Fruit fly (Drosophila melanogaster) whole organism, embryonic: ENCODE measurements around the gene CG13032.

ENCODE experiments used
- BEAF-32 ChIP-seq: fragments of 200-800 bp; sonication (Bioruptor generic); optimal IDR thresholded peaks from 3 replicates; lab custom pipeline; 2017; ENCODE audit warnings: missing biosample characterization, missing genetic modification characterization, mild to moderate bottlenecking, moderate library complexity, missing genetic modification reagents
- CG10366 ChIP-seq: fragments of 200-800 bp; sonication (Bioruptor generic); IDR thresholded peaks from 2 replicates; pipeline ENCODE4 v1.3.6; 2022; ENCODE audit warnings: missing biosample characterization, missing genetic modification characterization
- CG11093 ChIP-seq: fragments of 200-800 bp; sonication (Bioruptor generic); IDR thresholded peaks from 3 replicates; pipeline ENCODE4 v1.3.6; 2022; ENCODE audit warnings: missing biosample characterization, missing genetic modification characterization
- CG12071 ChIP-seq: fragments of 200-800 bp; sonication (Bioruptor generic); optimal IDR thresholded peaks from 3 replicates; lab custom pipeline; 2018; ENCODE audit warnings: missing biosample characterization, mild to moderate bottlenecking, missing genetic modification characterization
- CG12104 ChIP-seq: fragments of 200-800 bp; sonication (Bioruptor generic); optimal IDR thresholded peaks from 3 replicates; lab custom pipeline; 2016; ENCODE audit warnings: missing biosample characterization, missing genetic modification characterization
- CG14710 ChIP-seq: fragments of 200-800 bp; sonication (Bioruptor generic); optimal IDR thresholded peaks from 3 replicates; lab custom pipeline; 2019; ENCODE audit warnings: missing biosample characterization, mild to moderate bottlenecking, missing genetic modification characterization, moderate library complexity
- CG14860 ChIP-seq: fragments of 200-800 bp; sonication (Bioruptor generic); IDR thresholded peaks from 3 replicates; pipeline ENCODE4 v1.3.6; 2022; ENCODE audit warnings: missing biosample characterization, missing genetic modification characterization; ENCODE audit not compliant: partially characterized antibody
- CG1529 ChIP-seq: fragments of 200-800 bp; sonication (Bioruptor generic); optimal IDR thresholded peaks from 3 replicates; lab custom pipeline; 2018; ENCODE audit warnings: missing biosample characterization, missing genetic modification characterization
- CG16815 ChIP-seq: fragments of 200-800 bp; sonication (Bioruptor generic); optimal IDR thresholded peaks from 3 replicates; lab custom pipeline; 2017; ENCODE audit warnings: missing biosample characterization, mild to moderate bottlenecking, missing genetic modification characterization
- CG17385 ChIP-seq: fragments of 200-800 bp; sonication (Bioruptor generic); optimal IDR thresholded peaks from 3 replicates; lab custom pipeline; 2018; ENCODE audit warnings: missing biosample characterization, mild to moderate bottlenecking, missing genetic modification characterization
- CG17829 ChIP-seq: fragments of 200-800 bp; optimal IDR thresholded peaks from 2 replicates; lab custom pipeline; 2019; ENCODE audit warnings: missing biosample characterization, mild to moderate bottlenecking, missing genetic modification characterization, moderate library complexity
- CG18619 ChIP-seq: fragments of 200-800 bp; sonication (Bioruptor generic); optimal IDR thresholded peaks from 3 replicates; lab custom pipeline; 2017; ENCODE audit warnings: missing biosample characterization, mild to moderate bottlenecking, missing genetic modification characterization
- CG2678 ChIP-seq: fragments of 200-800 bp; sonication (Bioruptor generic); optimal IDR thresholded peaks from 3 replicates; lab custom pipeline; 2019; ENCODE audit warnings: missing biosample characterization, mild to moderate bottlenecking, missing genetic modification characterization, moderate library complexity
- CG31441 ChIP-seq: fragments of 200-800 bp; sonication (Bioruptor generic); IDR thresholded peaks from 2 replicates; pipeline ENCODE4 v1.3.6; 2022; ENCODE audit warnings: missing biosample characterization, missing genetic modification characterization
- CG34376 ChIP-seq: fragments of 200-800 bp; sonication (Bioruptor generic); optimal IDR thresholded peaks from 2 replicates; lab custom pipeline; 2018; ENCODE audit warnings: missing biosample characterization, mild to moderate bottlenecking, missing genetic modification characterization
- CG3838 ChIP-seq: fragments of 200-800 bp; sonication (Bioruptor generic); optimal IDR thresholded peaks from 3 replicates; lab custom pipeline; 2016; ENCODE audit warnings: missing biosample characterization, missing genetic modification characterization
- CG7556 ChIP-seq: fragments of 200-800 bp; sonication (Bioruptor generic); optimal IDR thresholded peaks from 2 replicates; lab custom pipeline; 2017; ENCODE audit warnings: missing biosample characterization, mild to moderate bottlenecking, missing genetic modification characterization
- CG8388 ChIP-seq: fragments of 200-800 bp; sonication (Bioruptor generic); optimal IDR thresholded peaks from 2 replicates; lab custom pipeline; 2019; ENCODE audit warnings: missing biosample characterization, mild to moderate bottlenecking, missing genetic modification characterization, moderate library complexity
- CG9727 ChIP-seq: fragments of 200-800 bp; sonication (Bioruptor generic); optimal IDR thresholded peaks from 3 replicates; lab custom pipeline; 2017; ENCODE audit warnings: missing biosample characterization, mild to moderate bottlenecking, missing genetic modification characterization
- Dll ChIP-seq: fragments of 200-800 bp; sonication (Bioruptor generic); IDR thresholded peaks from 4 replicates; pipeline ENCODE4 v1.3.6; 2022; ENCODE audit warnings: missing biosample characterization, missing genetic modification characterization; ENCODE audit not compliant: partially characterized antibody
- E2f2 ChIP-seq: fragments of 200-800 bp; sonication (Bioruptor generic); IDR thresholded peaks from 2 replicates; pipeline ENCODE4 v1.3.6; 2022; ENCODE audit warnings: missing biosample characterization, missing genetic modification characterization
- Eip74EF ChIP-seq, 2 experiments: fragments of 200-800 bp in 1 of 2; fragments of >200 bp in 1 of 2; sonication (Bioruptor generic) in 1 of 2; optimal IDR thresholded peaks; 2 replicates each; lab custom pipeline; 2017 to 2019; ENCODE audit warnings: missing biosample characterization in 2 of 2, missing genetic modification characterization in 2 of 2, mild to moderate bottlenecking in 1 of 2, moderate library complexity in 1 of 2
- Hmr ChIP-seq: fragments of 200-800 bp; sonication (Bioruptor generic); optimal IDR thresholded peaks from 3 replicates; lab custom pipeline; 2017; ENCODE audit warnings: mild to moderate bottlenecking, missing biosample characterization, missing genetic modification reagents, missing genetic modification characterization
- Oaz ChIP-seq: fragments of 200-800 bp; sonication (Bioruptor generic); IDR thresholded peaks from 2 replicates; pipeline ENCODE4 v1.3.6; 2022; ENCODE audit warnings: missing biosample characterization, missing genetic modification characterization
- Oli ChIP-seq: fragments of 200-800 bp; sonication (Bioruptor generic); optimal IDR thresholded peaks from 2 replicates; lab custom pipeline; 2018; ENCODE audit warnings: missing biosample characterization, mild to moderate bottlenecking, missing genetic modification characterization, moderate library complexity
- Opbp ChIP-seq: fragments of 200-800 bp; sonication (Bioruptor generic); IDR thresholded peaks from 3 replicates; pipeline ENCODE4 v1.3.6; 2022; ENCODE audit warnings: missing biosample characterization, missing genetic modification characterization; ENCODE audit not compliant: partially characterized antibody
- Optix ChIP-seq: fragments of 200-800 bp; sonication (Bioruptor generic); IDR thresholded peaks from 3 replicates; pipeline ENCODE4 v1.3.6; 2022; ENCODE audit warnings: missing biosample characterization, missing genetic modification characterization
- Scr ChIP-seq: fragments of 200-800 bp; sonication (Bioruptor generic); IDR thresholded peaks from 2 replicates; pipeline ENCODE4 v1.3.6; 2022; ENCODE audit warnings: missing biosample characterization, missing genetic modification characterization; ENCODE audit not compliant: partially characterized antibody
- Sox100B ChIP-seq: fragments of 200-800 bp; sonication (Bioruptor generic); optimal IDR thresholded peaks from 3 replicates; lab custom pipeline; 2018; ENCODE audit warnings: missing biosample characterization, mild to moderate bottlenecking, missing genetic modification characterization
- Ssrp ChIP-seq: fragments of 200-800 bp; sonication (Bioruptor generic); optimal IDR thresholded peaks from 2 replicates; lab custom pipeline; 2018; ENCODE audit warnings: missing biosample characterization, mild to moderate bottlenecking, missing genetic modification characterization, moderate library complexity
- ac ChIP-seq: fragments of 200-800 bp; sonication (Bioruptor generic); optimal IDR thresholded peaks from 3 replicates; lab custom pipeline; 2017; ENCODE audit warnings: missing biosample characterization, mild to moderate bottlenecking, missing genetic modification characterization
- ap ChIP-seq: fragments of 200-800 bp; sonication (Bioruptor generic); IDR thresholded peaks from 2 replicates; pipeline ENCODE4 v1.3.6; 2022; ENCODE audit warnings: missing biosample characterization, missing genetic modification characterization
- bbx ChIP-seq: fragments of 200-800 bp; sonication (Bioruptor generic); IDR thresholded peaks from 2 replicates; pipeline ENCODE4 v1.3.6; 2022; ENCODE audit warnings: missing biosample characterization, missing genetic modification characterization; ENCODE audit not compliant: partially characterized antibody
- cg ChIP-seq: fragments of 200-800 bp; sonication (Bioruptor generic); optimal IDR thresholded peaks from 3 replicates; lab custom pipeline; 2019; ENCODE audit warnings: missing biosample characterization, mild to moderate bottlenecking, missing genetic modification characterization, moderate library complexity
- chn ChIP-seq: fragments of 200-800 bp; sonication (Bioruptor generic); optimal IDR thresholded peaks from 2 replicates; lab custom pipeline; 2016; ENCODE audit warnings: missing biosample characterization, missing genetic modification characterization
- esg ChIP-seq: fragments of 200-800 bp; sonication (Bioruptor generic); conservative IDR thresholded peaks from 2 replicates; pipeline ENCODE4 v1.3.6; 2022; ENCODE audit warnings: missing biosample characterization, missing genetic modification characterization
- gcm ChIP-seq: fragments of 200-800 bp; sonication (Bioruptor generic); optimal IDR thresholded peaks from 2 replicates; lab custom pipeline; 2019; ENCODE audit warnings: missing biosample characterization, mild to moderate bottlenecking, missing genetic modification characterization, moderate library complexity
- gem ChIP-seq: fragments of 200-800 bp; sonication (Bioruptor generic); optimal IDR thresholded peaks from 2 replicates; lab custom pipeline; 2019; ENCODE audit warnings: missing biosample characterization, mild to moderate bottlenecking, missing genetic modification characterization, moderate library complexity
- gsb-n ChIP-seq: fragments of 200-800 bp; sonication (Bioruptor generic); optimal IDR thresholded peaks from 3 replicates; lab custom pipeline; 2018; ENCODE audit warnings: missing biosample characterization, mild to moderate bottlenecking, missing genetic modification characterization
- her ChIP-seq: fragments of 200-800 bp; sonication (Bioruptor generic); optimal IDR thresholded peaks from 2 replicates; lab custom pipeline; 2016; ENCODE audit warnings: missing biosample characterization, missing genetic modification characterization
- nmo ChIP-seq: fragments of 200-800 bp; sonication (Bioruptor generic); optimal IDR thresholded peaks from 2 replicates; lab custom pipeline; 2018; ENCODE audit warnings: missing biosample characterization, mild to moderate bottlenecking, missing genetic modification characterization, moderate library complexity
- phol ChIP-seq: fragments of 200-800 bp; sonication (Bioruptor generic); optimal IDR thresholded peaks from 3 replicates; lab custom pipeline; 2018; ENCODE audit warnings: missing biosample characterization, mild to moderate bottlenecking, missing genetic modification characterization, moderate library complexity
- pnt ChIP-seq: fragments of 200-800 bp; sonication (Bioruptor generic); optimal IDR thresholded peaks from 3 replicates; lab custom pipeline; 2016; ENCODE audit warnings: missing biosample characterization, missing genetic modification characterization
- scrt ChIP-seq: fragments of 200-800 bp; sonication (Bioruptor generic); optimal IDR thresholded peaks from 2 replicates; lab custom pipeline; 2018; ENCODE audit warnings: missing biosample characterization, mild to moderate bottlenecking, missing genetic modification characterization, moderate library complexity
- sisA ChIP-seq: fragments of 200-800 bp; sonication (Bioruptor generic); IDR thresholded peaks from 2 replicates; pipeline ENCODE4 v1.3.6; 2022; ENCODE audit warnings: missing biosample characterization, missing genetic modification characterization
- sna ChIP-seq: fragments of 200-800 bp; sonication (Bioruptor generic); IDR thresholded peaks from 2 replicates; pipeline ENCODE4 v1.3.6; 2022; ENCODE audit warnings: missing biosample characterization, missing genetic modification characterization; ENCODE audit not compliant: partially characterized antibody
- tio ChIP-seq: fragments of 200-800 bp; sonication (Bioruptor generic); optimal IDR thresholded peaks from 2 replicates; lab custom pipeline; 2017; ENCODE audit warnings: missing biosample characterization, missing genetic modification characterization, inconsistent platforms
- unc-4 ChIP-seq: fragments of 200-800 bp; sonication (Bioruptor generic); IDR thresholded peaks from 2 replicates; pipeline ENCODE4 v1.3.6; 2022; ENCODE audit warnings: missing biosample characterization, missing genetic modification characterization; ENCODE audit not compliant: partially characterized antibody
- z ChIP-seq: fragments of 200-800 bp; sonication (Bioruptor generic); IDR thresholded peaks from 3 replicates; pipeline ENCODE4 v1.3.6; 2022; ENCODE audit warnings: missing biosample characterization, missing genetic modification characterization

CG13032 gene

dm6 chr3L:16635566-16636210, 38.1 kb upstream of the CG13032 start:
- no peak for TF ChIP-seq scrt (GFP tag; lab: Kevin White, UChicago)
- TF ChIP-seq ac (GFP tag; lab: Kevin White, UChicago), result no peak
- TF ChIP-seq CG17829, result peak; percentile 14
- TF ChIP-seq esg (GFP tag; lab: Robert Waterston, UW), result peak; percentile 26; the same call in 1 of the 2 replicates
- TF ChIP-seq cg (GFP tag; lab: Kevin White, UChicago), result no peak
- TF ChIP-seq Oaz, result no peak
- no peak for TF ChIP-seq CG11093
- no peak for TF ChIP-seq CG18619 (GFP tag; lab: Kevin White, UChicago)
- no peak for TF ChIP-seq her (GFP tag; lab: Kevin White, UChicago)
- TF ChIP-seq bbx (GFP tag; lab: Robert Waterston, UW), result no peak
- no peak for TF ChIP-seq CG12104 (GFP tag; lab: Kevin White, UChicago)
- peak; percentile 38 for TF ChIP-seq Oli (tag; lab: Kevin White, UChicago)
- TF ChIP-seq CG14710 (tag; lab: Kevin White, UChicago), result peak; percentile 29
- TF ChIP-seq z (GFP tag; lab: Robert Waterston, UW), result no peak
- TF ChIP-seq E2f2, result no peak
- TF ChIP-seq CG7556 (GFP tag; lab: Kevin White, UChicago), result peak; percentile 45
- TF ChIP-seq Hmr (GFP tag; lab: Kevin White, UChicago), result no peak
- TF ChIP-seq Sox100B (GFP tag; lab: Kevin White, UChicago), result peak; percentile 18
- TF ChIP-seq BEAF-32 (GFP tag; lab: Kevin White, UChicago), result no peak
- peak; percentile 39 for TF ChIP-seq CG17385 (GFP tag; lab: Kevin White, UChicago)
- no peak for TF ChIP-seq Eip74EF (GFP tag; optimal IDR thresholded peaks at IDR 0.05; lab: Kevin White, UChicago)
- TF ChIP-seq CG14860, result no peak
- no peak for TF ChIP-seq Dll (GFP tag; lab: Robert Waterston, UW)
- TF ChIP-seq CG12071 (GFP tag; lab: Kevin White, UChicago), result no peak
- TF ChIP-seq unc-4 (GFP tag; lab: Robert Waterston, UW), result no peak
- peak; percentile 16 for TF ChIP-seq CG9727 (GFP tag; lab: Kevin White, UChicago)
- peak; percentile 22 for TF ChIP-seq CG8388 (GFP tag; lab: Kevin White, UChicago)
- TF ChIP-seq Optix, result no peak
- TF ChIP-seq CG34376 (GFP tag; lab: Kevin White, UChicago), result no peak
- peak; percentile 37 for TF ChIP-seq phol (tag; lab: Kevin White, UChicago)
- TF ChIP-seq pnt, result no peak
- TF ChIP-seq CG31441 (GFP tag; lab: Robert Waterston, UW), result peak; percentile 55
- TF ChIP-seq tio (GFP tag; lab: Kevin White, UChicago), result peak; percentile 6
- TF ChIP-seq chn, result no peak
- no peak for TF ChIP-seq Scr (GFP tag; lab: Robert Waterston, UW)
- peak; percentile 54 for TF ChIP-seq gem
- no peak for TF ChIP-seq Opbp (GFP tag; lab: Robert Waterston, UW)
- peak; percentile 13 for TF ChIP-seq Ssrp (tag; lab: Kevin White, UChicago)
- TF ChIP-seq sna (GFP tag; lab: Robert Waterston, UW), result no peak
- TF ChIP-seq ap (GFP tag; lab: Robert Waterston, UW), result no peak
- peak; percentile 59 for TF ChIP-seq CG2678
- peak; percentile 51 for TF ChIP-seq nmo (GFP tag; lab: Kevin White, UChicago)
- no peak for TF ChIP-seq gcm (GFP tag; lab: Kevin White, UChicago)
- no peak for TF ChIP-seq CG3838
- TF ChIP-seq sisA (GFP tag; lab: Robert Waterston, UW), result no peak
- TF ChIP-seq gsb-n (tag; lab: Kevin White, UChicago), result peak; percentile 10
- TF ChIP-seq CG10366, result peak; percentile 23; the same call in 1 of the 2 replicates
- peak; percentile 8 for TF ChIP-seq CG1529
- TF ChIP-seq CG16815 (GFP tag; lab: Kevin White, UChicago), result peak; percentile 2
